Worm (Caenorhabditis elegans) whole organism, late embryonic: ENCODE results near the gene skpo-3.

Source experiments
- C08G9.2 ChIP-seq: sonication (generic microtip); optimal IDR thresholded peaks from 2 replicates; lab custom pipeline; 2016; ENCODE audit warnings: mild to moderate bottlenecking, missing genetic modification characterization, moderate library complexity, missing compliant biosample characterization
- K02D7.2 ChIP-seq: sonication (generic microtip); optimal IDR thresholded peaks from 2 replicates; lab custom pipeline; 2017; ENCODE audit warnings: mild to moderate bottlenecking, missing genetic modification characterization, missing compliant biosample characterization
- K09A11.1 ChIP-seq: sonication (generic microtip); optimal IDR thresholded peaks from 2 replicates; lab custom pipeline; 2017; ENCODE audit warnings: antibody characterized with exemption, mild to moderate bottlenecking, missing genetic modification characterization, missing compliant biosample characterization; ENCODE audit not compliant: insufficient read depth
- Y22D7AL.16 ChIP-seq: sonication (generic microtip); optimal IDR thresholded peaks from 2 replicates; lab custom pipeline; 2016; ENCODE audit warnings: missing genetic modification characterization, missing compliant biosample characterization
- ahr-1 ChIP-seq: sonication (generic microtip); optimal IDR thresholded peaks from 2 replicates; lab custom pipeline; 2016; ENCODE audit warnings: missing genetic modification characterization, missing compliant biosample characterization
- ama-1 ChIP-seq: fragments of 150-350 bp; optimal IDR thresholded peaks from 2 replicates; lab custom pipeline; 2014
- ceh-14 ChIP-seq: sonication (generic microtip); optimal IDR thresholded peaks from 2 replicates; lab custom pipeline; 2016; ENCODE audit warnings: missing genotype, missing genetic modification characterization, missing compliant biosample characterization
- ceh-18 ChIP-seq: sonication (generic microtip); optimal IDR thresholded peaks from 2 replicates; lab custom pipeline; 2016; ENCODE audit warnings: missing genetic modification characterization, missing compliant biosample characterization
- ceh-19 ChIP-seq: fragments of 200-800 bp; sonication (Bioruptor generic); optimal IDR thresholded peaks from 2 replicates; lab custom pipeline; 2018; ENCODE audit warnings: mild to moderate bottlenecking, missing genetic modification characterization, missing compliant biosample characterization
- ceh-2 ChIP-seq: sonication (generic microtip); optimal IDR thresholded peaks from 2 replicates; lab custom pipeline; 2016; ENCODE audit warnings: missing genotype, missing genetic modification characterization, missing compliant biosample characterization
- ceh-24 ChIP-seq: sonication (generic microtip); optimal IDR thresholded peaks from 2 replicates; lab custom pipeline; 2016; ENCODE audit warnings: mild to moderate bottlenecking, missing genetic modification characterization, missing compliant biosample characterization
- ceh-34 ChIP-seq: sonication (generic microtip); optimal IDR thresholded peaks from 2 replicates; lab custom pipeline; 2016; ENCODE audit warnings: mild to moderate bottlenecking, missing genetic modification characterization, missing compliant biosample characterization
- ceh-45 ChIP-seq: fragments of 200-800 bp; sonication (Bioruptor generic); IDR thresholded peaks from 2 replicates; pipeline ENCODE4 v1.3.6; 2022; ENCODE audit warnings: missing genetic modification reagents, missing genetic modification characterization, missing compliant biosample characterization
- ceh-48 ChIP-seq: sonication (generic microtip); optimal IDR thresholded peaks from 2 replicates; lab custom pipeline; 2016; ENCODE audit warnings: missing genetic modification characterization, inconsistent platforms, missing compliant biosample characterization
- che-1 ChIP-seq: sonication (generic microtip); optimal IDR thresholded peaks from 2 replicates; lab custom pipeline; 2016; ENCODE audit warnings: mild to moderate bottlenecking, missing genetic modification characterization, missing compliant biosample characterization
- dmd-4 ChIP-seq: sonication (generic microtip); optimal IDR thresholded peaks from 2 replicates; lab custom pipeline; 2016; ENCODE audit warnings: borderline replicate concordance, missing genetic modification characterization, missing compliant biosample characterization
- fkh-10 ChIP-seq: fragments of 150-350 bp; optimal IDR thresholded peaks from 2 replicates; lab custom pipeline; 2014; ENCODE audit warnings: missing biosample characterization, missing genetic modification reagents, missing genetic modification characterization
- fkh-6 ChIP-seq: sonication (generic microtip); optimal IDR thresholded peaks from 2 replicates; lab custom pipeline; 2016; ENCODE audit warnings: missing genetic modification characterization, missing compliant biosample characterization
- hlh-13 ChIP-seq: fragments of 200-800 bp; sonication (Bioruptor generic); optimal IDR thresholded peaks from 2 replicates; lab custom pipeline; 2018; ENCODE audit warnings: mild to moderate bottlenecking, missing genetic modification characterization, missing compliant biosample characterization
- hlh-30 ChIP-seq: sonication (generic microtip); optimal IDR thresholded peaks from 2 replicates; lab custom pipeline; 2017; ENCODE audit warnings: antibody characterized with exemption, missing genetic modification characterization, missing compliant biosample characterization; ENCODE audit not compliant: insufficient read depth
- lin-11 ChIP-seq: fragments of 200-800 bp; sonication (Bioruptor generic); optimal IDR thresholded peaks from 2 replicates; lab custom pipeline; 2018; ENCODE audit warnings: mild to moderate bottlenecking, missing genetic modification characterization, missing compliant biosample characterization
- madf-2 ChIP-seq: sonication (generic microtip); optimal IDR thresholded peaks from 2 replicates; lab custom pipeline; 2017; ENCODE audit warnings: missing genetic modification characterization, missing compliant biosample characterization
- mec-3 ChIP-seq: sonication (generic microtip); optimal IDR thresholded peaks from 2 replicates; lab custom pipeline; 2016; ENCODE audit warnings: borderline replicate concordance, missing genetic modification characterization, missing compliant biosample characterization
- nfya-1 ChIP-seq: sonication (generic microtip); optimal IDR thresholded peaks from 2 replicates; lab custom pipeline; 2017; ENCODE audit warnings: missing genetic modification characterization, mild to moderate bottlenecking, missing compliant biosample characterization, antibody characterized with exemption, moderate library complexity
- nhr-232 ChIP-seq: sonication (generic microtip); optimal IDR thresholded peaks from 2 replicates; lab custom pipeline; 2016; ENCODE audit warnings: missing genetic modification characterization, missing compliant biosample characterization
- npax-4 ChIP-seq: sonication (generic microtip); optimal IDR thresholded peaks from 2 replicates; lab custom pipeline; 2016; ENCODE audit warnings: missing genetic modification characterization, missing compliant biosample characterization
- odd-2 ChIP-seq: sonication (generic microtip); optimal IDR thresholded peaks from 2 replicates; lab custom pipeline; 2017; ENCODE audit warnings: antibody characterized with exemption, mild to moderate bottlenecking, missing genetic modification characterization, missing compliant biosample characterization
- pag-3 ChIP-seq: sonication (generic microtip); optimal IDR thresholded peaks from 2 replicates; lab custom pipeline; 2016; ENCODE audit warnings: missing compliant biosample characterization, missing genetic modification characterization, borderline replicate concordance
- pat-9 ChIP-seq: fragments of 200-800 bp; sonication (Bioruptor generic); optimal IDR thresholded peaks from 2 replicates; lab custom pipeline; 2018; ENCODE audit warnings: mild to moderate bottlenecking, missing genetic modification characterization, moderate library complexity, missing compliant biosample characterization
- pax-1 ChIP-seq: fragments of 150-350 bp; optimal IDR thresholded peaks from 2 replicates; lab custom pipeline; 2014; ENCODE audit warnings: missing biosample characterization, missing genetic modification characterization
- pqm-1 ChIP-seq: sonication (generic microtip); optimal IDR thresholded peaks from 2 replicates; lab custom pipeline; 2016; ENCODE audit warnings: missing genetic modification characterization, missing compliant biosample characterization
- pros-1 ChIP-seq: fragments of 150-350 bp; optimal IDR thresholded peaks from 2 replicates; lab custom pipeline; 2014; ENCODE audit warnings: missing biosample characterization, missing genetic modification reagents, missing genetic modification characterization
- sdc-2 ChIP-seq: sonication (generic microtip); optimal IDR thresholded peaks from 2 replicates; lab custom pipeline; 2016; ENCODE audit warnings: missing genotype, missing genetic modification characterization, missing compliant biosample characterization
- tbx-2 ChIP-seq: sonication (generic microtip); optimal IDR thresholded peaks from 2 replicates; lab custom pipeline; 2016; ENCODE audit warnings: missing genetic modification characterization, missing compliant biosample characterization
- tbx-7 ChIP-seq: sonication (generic microtip); optimal IDR thresholded peaks from 2 replicates; lab custom pipeline; 2016; ENCODE audit warnings: missing genotype, missing genetic modification characterization, missing compliant biosample characterization
- ttx-3 ChIP-seq: sonication (generic microtip); optimal IDR thresholded peaks from 2 replicates; lab custom pipeline; 2016; ENCODE audit warnings: missing genetic modification reagents, missing genetic modification characterization, missing compliant biosample characterization
- unc-3 ChIP-seq, 2 experiments: fragments of 200-800 bp in 1 of 2; sonication (Bioruptor generic) in 1 of 2; sonication (generic microtip) in 1 of 2; conservative IDR thresholded peaks in 1 of 2; optimal IDR thresholded peaks in 1 of 2; 2 replicates each; pipeline versions ENCODE4 v1.3.6 to Lab custom; 2016 to 2022; ENCODE audit warnings: missing compliant biosample characterization in 2 of 2, missing genetic modification characterization in 2 of 2, missing genetic modification reagents in 1 of 2
- unc-42 ChIP-seq: sonication (generic microtip); optimal IDR thresholded peaks from 2 replicates; lab custom pipeline; 2016; ENCODE audit warnings: missing genotype, missing genetic modification characterization, missing compliant biosample characterization
- unc-86 ChIP-seq: sonication (generic microtip); optimal IDR thresholded peaks from 2 replicates; lab custom pipeline; 2016; ENCODE audit warnings: missing genetic modification characterization, missing compliant biosample characterization
- ztf-16 ChIP-seq: sonication (generic microtip); optimal IDR thresholded peaks from 2 replicates; lab custom pipeline; 2017; ENCODE audit warnings: missing genetic modification characterization, missing compliant biosample characterization

Gene skpo-3

ce11 chrII:7217047-7217446, 28.6 kb upstream of the skpo-3 start, which contains the start of gene E04F6.10:
E04F6.10 (minus strand) TSS chrII:7217147.
- TF ChIP-seq pros-1 (tag; lab: Kevin White, UChicago), result no peak
- TF ChIP-seq ceh-34, result no peak
- no peak for TF ChIP-seq pag-3 (tag; lab: Kevin White, UChicago)
- TF ChIP-seq unc-42 (tag; lab: Kevin White, UChicago), result no peak
- no peak for TF ChIP-seq pqm-1 (tag; lab: Kevin White, UChicago)
- TF ChIP-seq ceh-48 (tag; lab: Kevin White, UChicago), result no peak
- no peak for TF ChIP-seq fkh-6 (tag; lab: Kevin White, UChicago)
- TF ChIP-seq ceh-45 (GFP tag; lab: Robert Waterston, UW), result no peak
- TF ChIP-seq nfya-1, result no peak
- no peak for TF ChIP-seq sdc-2
- TF ChIP-seq ceh-24 (tag; lab: Kevin White, UChicago), result no peak
- no peak for TF ChIP-seq pat-9 (tag; lab: Kevin White, UChicago)
- no peak for TF ChIP-seq nhr-232
- TF ChIP-seq lin-11 (tag; lab: Kevin White, UChicago), result no peak
- no peak for TF ChIP-seq ceh-14 (tag; lab: Kevin White, UChicago)
- no peak for TF ChIP-seq ztf-16 (tag; lab: Kevin White, UChicago)
- TF ChIP-seq ceh-2 (tag; lab: Kevin White, UChicago), result no peak
- TF ChIP-seq ttx-3 (tag; lab: Kevin White, UChicago), result no peak
- no peak for TF ChIP-seq madf-2 (tag; lab: Kevin White, UChicago)
- TF ChIP-seq dmd-4 (tag; lab: Kevin White, UChicago), result no peak
- TF ChIP-seq, all 69 proteins: peak for 0

- TF ChIP-seq C08G9.2 (tag; lab: Kevin White, UChicago) (no peak), ceh-18 (tag; lab: Kevin White, UChicago) (no peak), fkh-6 (tag; lab: Kevin White, UChicago) (no peak), npax-4 (tag; lab: Kevin White, UChicago) (no peak), che-1 (tag; lab: Kevin White, UChicago) (no peak), ahr-1 (tag; lab: Kevin White, UChicago) (no peak), ztf-16 (tag; lab: Kevin White, UChicago) (no peak), Y22D7AL.16 (no peak), ceh-19 (GFP tag; lab: Kevin White, UChicago) (no peak), unc-3 (GFP tag; conservative IDR thresholded peaks at IDR 0.05; lab: Robert Waterston, UW) (no peak), unc-3 (tag; optimal IDR thresholded peaks at IDR 0.05; lab: Kevin White, UChicago) (no peak), pros-1 (tag; lab: Kevin White, UChicago) (no peak), ceh-24 (tag; lab: Kevin White, UChicago) (no peak), hlh-13 (no peak), fkh-10 (GFP tag; lab: Kevin White, UChicago) (no peak), tbx-7 (tag; lab: Kevin White, UChicago) (no peak), pat-9 (tag; lab: Kevin White, UChicago) (no peak), odd-2 (tag; lab: Kevin White, UChicago) (no peak), ceh-2 (tag; lab: Kevin White, UChicago) (no peak), ama-1 (lab: Kevin White, UChicago) (no peak), unc-86 (tag; lab: Kevin White, UChicago) (no peak)
These were observed 21.6 kb upstream of the skpo-3 start for ce11 chrII:7224074-7224473.

ce11 chrII:7225864-7226522, 19.7 kb upstream of the skpo-3 start, which contains the start of gene clh-3:
clh-3 (minus strand) TSS chrII:7225914.
- TF ChIP-seq odd-2 (tag; lab: Kevin White, UChicago) (no peak), hlh-30 (no peak), unc-42 (tag; lab: Kevin White, UChicago) (no peak), K02D7.2 (tag; lab: Kevin White, UChicago) (no peak), nhr-232 (no peak), ttx-3 (tag; lab: Kevin White, UChicago) (no peak), hlh-13 (no peak), nfya-1 (no peak), K09A11.1 (tag; lab: Kevin White, UChicago) (no peak), pax-1 (no peak), tbx-2 (tag; lab: Kevin White, UChicago) (no peak), mec-3 (tag; lab: Kevin White, UChicago) (no peak)
